Worm (Caenorhabditis elegans) whole organism, L2 larva: ENCODE results near the gene W03C9.2.

Experiments
- ama-1 ChIP-seq: fragments of 150-350 bp; optimal IDR thresholded peaks from 2 replicates; lab custom pipeline; 2018; ENCODE audit warnings: inconsistent platforms
- egl-27 ChIP-seq: sonication (generic microtip); optimal IDR thresholded peaks from 3 replicates; lab custom pipeline; 2017; ENCODE audit warnings: missing biosample characterization, missing genetic modification reagents, missing genetic modification characterization
- elt-3 ChIP-seq: sonication (generic microtip); optimal IDR thresholded peaks from 2 replicates; lab custom pipeline; 2017; ENCODE audit warnings: missing biosample characterization, missing genetic modification characterization
- lin-13 ChIP-seq: fragments of 150-350 bp; optimal IDR thresholded peaks from 2 replicates; lab custom pipeline; 2014; ENCODE audit warnings: missing biosample characterization, missing genetic modification reagents, missing genetic modification characterization
- nhr-10 ChIP-seq: sonication (generic microtip); optimal IDR thresholded peaks from 2 replicates; lab custom pipeline; 2017; ENCODE audit warnings: missing biosample characterization, missing genetic modification characterization
- nhr-237 ChIP-seq: fragments of 150-350 bp; optimal IDR thresholded peaks from 2 replicates; lab custom pipeline; 2014; ENCODE audit warnings: missing biosample characterization, missing genetic modification characterization
- snpc-4 ChIP-seq: fragments of 150-350 bp; optimal IDR thresholded peaks from 2 replicates; lab custom pipeline; 2014; ENCODE audit warnings: missing biosample characterization, missing genetic modification characterization
- unc-62 ChIP-seq: fragments of 150-350 bp; optimal IDR thresholded peaks from 2 replicates; lab custom pipeline; 2014; ENCODE audit warnings: missing biosample characterization, missing genetic modification reagents, missing genetic modification characterization
- ztf-11 ChIP-seq: sonication (generic microtip); optimal IDR thresholded peaks from 2 replicates; lab custom pipeline; 2017; ENCODE audit warnings: missing biosample characterization, missing genetic modification characterization

DNA sequence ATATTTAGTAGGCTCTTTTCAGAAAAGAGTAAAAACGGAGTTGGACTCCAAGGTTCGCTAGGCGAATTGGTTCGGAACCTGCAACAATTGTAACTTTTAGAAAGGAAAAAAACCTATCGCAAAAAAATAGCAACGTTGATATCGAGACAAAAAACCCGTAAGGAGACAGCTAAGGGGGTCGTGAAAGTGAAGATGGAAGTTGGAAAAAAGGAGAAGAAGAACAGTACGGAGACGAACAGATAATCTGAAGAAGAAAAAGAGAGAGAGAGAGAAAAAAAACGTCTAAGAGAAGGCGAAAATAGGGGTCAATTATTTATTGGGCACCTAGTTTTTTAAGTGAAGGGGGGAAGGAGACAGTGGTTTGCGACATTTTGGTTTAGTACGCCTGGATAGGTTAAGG is 26.9 kb upstream of the W03C9.2 start, which contains the start of gene lin-29:
- TF ChIP-seq ztf-11 (tag; lab: Kevin White, UChicago) (no peak), snpc-4 (no peak), unc-62 (GFP tag; lab: Kevin White, UChicago) (no peak), ama-1 (lab: Kevin White, UChicago) (no peak), lin-13 (no peak), nhr-10 (no peak), egl-27 (tag; lab: Kevin White, UChicago) (no peak), nhr-237 (tag; lab: Kevin White, UChicago) (no peak), elt-3 (tag; lab: Kevin White, UChicago) (no peak)
